Worm (Caenorhabditis elegans) whole organism, L1 larva: ENCODE data around the gene C02F4.4.
A peak's percentile ranks its signal among the peaks of the same experiment; 100 is the strongest.

ENCODE experiments used
- C16A3.4 ChIP-seq: fragments of 150-350 bp; optimal IDR thresholded peaks from 2 replicates; lab custom pipeline; 2014; ENCODE audit warnings: missing biosample characterization, missing genetic modification characterization
- C34B4.2 ChIP-seq: sonication (generic microtip); optimal IDR thresholded peaks from 2 replicates; lab custom pipeline; 2017; ENCODE audit warnings: mild to moderate bottlenecking, missing genetic modification characterization, missing compliant biosample characterization
- F16B12.6 ChIP-seq: fragments of 150-350 bp; optimal IDR thresholded peaks from 2 replicates; lab custom pipeline; 2014; ENCODE audit warnings: missing biosample characterization, missing genetic modification characterization
- aha-1 ChIP-seq: fragments of 150-350 bp; optimal IDR thresholded peaks from 2 replicates; lab custom pipeline; 2014; ENCODE audit warnings: missing biosample characterization, missing genetic modification characterization
- ama-1 ChIP-seq: fragments of 150-350 bp; optimal IDR thresholded peaks from 2 replicates; lab custom pipeline; 2014
- ceh-8 ChIP-seq: fragments of 200-800 bp; sonication (Bioruptor generic); optimal IDR thresholded peaks from 2 replicates; lab custom pipeline; 2018; ENCODE audit warnings: mild to moderate bottlenecking, missing genetic modification characterization, moderate library complexity, missing compliant biosample characterization
- ceh-82 ChIP-seq, 3 experiments: fragments of 150-350 bp in 1 of 3; sonication (generic microtip) in 2 of 3; optimal IDR thresholded peaks; 2 replicates each; lab custom pipeline; 2014 to 2017; ENCODE audit warnings: missing biosample characterization in 3 of 3, missing genetic modification characterization in 3 of 3
- ces-1 ChIP-seq: fragments of 150-350 bp; optimal IDR thresholded peaks from 2 replicates; lab custom pipeline; 2014; ENCODE audit warnings: missing biosample characterization, missing genetic modification reagents, missing genetic modification characterization
- dsc-1 ChIP-seq: sonication (generic microtip); optimal IDR thresholded peaks from 2 replicates; lab custom pipeline; 2016; ENCODE audit warnings: mild to moderate bottlenecking, missing genetic modification characterization, missing compliant biosample characterization
- efl-1 ChIP-seq, 4 experiments: fragments of 150-350 bp; optimal IDR thresholded peaks in 3 of 4; peaks in 1 of 4; 1 replicate in 1 of 4; 2 replicates in 3 of 4; lab custom pipeline; 2014; ENCODE audit warnings: missing biosample characterization in 2 of 4, missing genetic modification characterization in 2 of 4, missing genetic modification reagents in 2 of 4
- efl-3 ChIP-seq: fragments of 200-800 bp; sonication (Bioruptor generic); optimal IDR thresholded peaks from 2 replicates; lab custom pipeline; 2018; ENCODE audit warnings: mild to moderate bottlenecking, missing genetic modification characterization, missing compliant biosample characterization
- egl-13 ChIP-seq: sonication (generic microtip); optimal IDR thresholded peaks from 2 replicates; lab custom pipeline; 2016; ENCODE audit warnings: missing genotype, missing genetic modification reagents, missing genetic modification characterization, missing compliant biosample characterization
- elt-2 ChIP-seq: sonication (generic microtip); optimal IDR thresholded peaks from 2 replicates; lab custom pipeline; 2016; ENCODE audit warnings: missing genetic modification characterization, mild to moderate bottlenecking, inconsistent platforms, missing compliant biosample characterization, missing genetic modification reagents
- ets-5 ChIP-seq: fragments of 200-800 bp; sonication (Bioruptor generic); IDR thresholded peaks from 2 replicates; pipeline ENCODE4 v1.3.6; 2022; ENCODE audit warnings: missing genetic modification characterization, missing compliant biosample characterization
- fkh-10 ChIP-seq: sonication (generic microtip); optimal IDR thresholded peaks from 2 replicates; lab custom pipeline; 2017; ENCODE audit warnings: missing biosample characterization, missing genetic modification reagents, missing genetic modification characterization
- fkh-4 ChIP-seq: sonication (generic microtip); optimal IDR thresholded peaks from 2 replicates; lab custom pipeline; 2016; ENCODE audit warnings: missing compliant biosample characterization, missing genetic modification characterization, borderline replicate concordance
- fkh-8 ChIP-seq: sonication (generic microtip); optimal IDR thresholded peaks from 2 replicates; lab custom pipeline; 2016; ENCODE audit warnings: mild to moderate bottlenecking, missing genetic modification characterization, missing compliant biosample characterization
- fos-1 ChIP-seq: fragments of 150-350 bp; optimal IDR thresholded peaks from 2 replicates; lab custom pipeline; 2014; ENCODE audit warnings: missing biosample characterization, missing genetic modification characterization
- grh-1 ChIP-seq: fragments of 200-800 bp; sonication (Bioruptor generic); IDR thresholded peaks from 2 replicates; pipeline ENCODE4 v1.3.6; 2022; ENCODE audit warnings: missing genetic modification reagents, missing genetic modification characterization, missing compliant biosample characterization
- hlh-4 ChIP-seq: sonication (generic microtip); optimal IDR thresholded peaks from 2 replicates; lab custom pipeline; 2016; ENCODE audit warnings: mild to moderate bottlenecking, missing genetic modification characterization, missing compliant biosample characterization
- hpl-2 ChIP-seq: fragments of 150-350 bp; optimal IDR thresholded peaks from 2 replicates; lab custom pipeline; 2014; ENCODE audit warnings: missing biosample characterization, missing genetic modification reagents, missing genetic modification characterization
- irx-1 ChIP-seq: sonication (generic microtip); optimal IDR thresholded peaks from 2 replicates; lab custom pipeline; 2016; ENCODE audit warnings: missing genetic modification characterization, missing compliant biosample characterization
- lin-13 ChIP-seq: fragments of 150-350 bp; optimal IDR thresholded peaks from 2 replicates; lab custom pipeline; 2014; ENCODE audit warnings: missing biosample characterization, missing genetic modification reagents, missing genetic modification characterization
- lin-14 ChIP-seq: fragments of 200-800 bp; sonication (Bioruptor generic); optimal IDR thresholded peaks from 2 replicates; lab custom pipeline; 2018; ENCODE audit warnings: mild to moderate bottlenecking, missing genetic modification characterization, moderate library complexity, missing compliant biosample characterization
- lin-15B ChIP-seq: fragments of 150-350 bp; sonication (generic microtip); optimal IDR thresholded peaks from 3 replicates; lab custom pipeline; 2014; ENCODE audit warnings: missing biosample characterization, missing genetic modification characterization
- lin-39 ChIP-seq: fragments of 150-350 bp; optimal IDR thresholded peaks from 2 replicates; lab custom pipeline; 2014; ENCODE audit warnings: missing biosample characterization, missing genetic modification reagents, missing genetic modification characterization
- lir-3 ChIP-seq: sonication (generic microtip); optimal IDR thresholded peaks from 2 replicates; lab custom pipeline; 2016; ENCODE audit warnings: mild to moderate bottlenecking, missing genetic modification characterization, moderate library complexity, missing compliant biosample characterization; ENCODE audit not compliant: poor library complexity
- lsy-2 ChIP-seq, 2 experiments: fragments of 150-350 bp; optimal IDR thresholded peaks; 2 replicates each; lab custom pipeline; 2014; ENCODE audit warnings: missing biosample characterization in 2 of 2, missing genetic modification characterization in 2 of 2
- mef-2 ChIP-seq: fragments of 150-350 bp; optimal IDR thresholded peaks from 2 replicates; lab custom pipeline; 2014; ENCODE audit warnings: missing biosample characterization, missing genetic modification characterization
- nhr-20 ChIP-seq: sonication (generic microtip); optimal IDR thresholded peaks from 2 replicates; lab custom pipeline; 2016; ENCODE audit warnings: mild to moderate bottlenecking, missing genetic modification characterization, missing compliant biosample characterization
- nhr-47 ChIP-seq: sonication (generic microtip); optimal IDR thresholded peaks from 2 replicates; lab custom pipeline; 2016; ENCODE audit warnings: mild to moderate bottlenecking, missing genetic modification characterization, moderate library complexity, missing compliant biosample characterization
- nhr-71 ChIP-seq: sonication (generic microtip); optimal IDR thresholded peaks from 2 replicates; lab custom pipeline; 2016; ENCODE audit warnings: mild to moderate bottlenecking, missing genetic modification characterization, moderate library complexity, missing compliant biosample characterization
- nhr-76 ChIP-seq: sonication (generic microtip); optimal IDR thresholded peaks from 2 replicates; lab custom pipeline; 2017; ENCODE audit warnings: missing biosample characterization, missing genetic modification characterization
- nhr-77 ChIP-seq: fragments of 150-350 bp; optimal IDR thresholded peaks from 2 replicates; lab custom pipeline; 2014; ENCODE audit warnings: missing biosample characterization, missing genetic modification characterization
- nhr-84 ChIP-seq: sonication (generic microtip); optimal IDR thresholded peaks from 2 replicates; lab custom pipeline; 2017; ENCODE audit warnings: missing biosample characterization, missing genetic modification characterization
- nhr-90 ChIP-seq: sonication (generic microtip); optimal IDR thresholded peaks from 2 replicates; lab custom pipeline; 2016; ENCODE audit warnings: mild to moderate bottlenecking, missing genetic modification characterization, missing compliant biosample characterization; ENCODE audit not compliant: poor library complexity
- pax-3 ChIP-seq: fragments of 200-800 bp; sonication (Bioruptor generic); optimal IDR thresholded peaks from 2 replicates; lab custom pipeline; 2018; ENCODE audit warnings: mild to moderate bottlenecking, missing genetic modification characterization, moderate library complexity, missing compliant biosample characterization
- rnt-1 ChIP-seq: sonication (generic microtip); optimal IDR thresholded peaks from 2 replicates; lab custom pipeline; 2016; ENCODE audit warnings: mild to moderate bottlenecking, missing genetic modification characterization, moderate library complexity, missing compliant biosample characterization
- snu-23 ChIP-seq: sonication (generic microtip); optimal IDR thresholded peaks from 2 replicates; lab custom pipeline; 2016; ENCODE audit warnings: missing genetic modification characterization, missing compliant biosample characterization
- sup-37 ChIP-seq: fragments of 200-800 bp; sonication (Bioruptor generic); optimal IDR thresholded peaks from 2 replicates; lab custom pipeline; 2018; ENCODE audit warnings: mild to moderate bottlenecking, missing genetic modification characterization, missing compliant biosample characterization
- swsn-7 ChIP-seq: sonication (generic microtip); optimal IDR thresholded peaks from 2 replicates; lab custom pipeline; 2016; ENCODE audit warnings: missing genetic modification characterization, missing compliant biosample characterization
- tbx-2 ChIP-seq: sonication (generic microtip); optimal IDR thresholded peaks from 2 replicates; lab custom pipeline; 2016; ENCODE audit warnings: missing genetic modification characterization, missing compliant biosample characterization
- tlp-1 ChIP-seq: fragments of 150-350 bp; optimal IDR thresholded peaks from 2 replicates; lab custom pipeline; 2014; ENCODE audit warnings: missing biosample characterization, missing genetic modification characterization
- unc-86 ChIP-seq: sonication (generic microtip); optimal IDR thresholded peaks from 2 replicates; lab custom pipeline; 2016; ENCODE audit warnings: missing genetic modification characterization, missing compliant biosample characterization
- xbp-1 ChIP-seq: sonication (generic microtip); optimal IDR thresholded peaks from 2 replicates; lab custom pipeline; 2016; ENCODE audit warnings: missing genetic modification characterization, missing compliant biosample characterization
- ztf-11 ChIP-seq, 2 experiments: sonication (generic microtip); optimal IDR thresholded peaks; 2 replicates each; lab custom pipeline; 2016 to 2017; ENCODE audit warnings: missing genetic modification characterization in 2 of 2, missing biosample characterization in 1 of 2, missing compliant biosample characterization in 1 of 2

The C02F4.4 gene

DNA sequence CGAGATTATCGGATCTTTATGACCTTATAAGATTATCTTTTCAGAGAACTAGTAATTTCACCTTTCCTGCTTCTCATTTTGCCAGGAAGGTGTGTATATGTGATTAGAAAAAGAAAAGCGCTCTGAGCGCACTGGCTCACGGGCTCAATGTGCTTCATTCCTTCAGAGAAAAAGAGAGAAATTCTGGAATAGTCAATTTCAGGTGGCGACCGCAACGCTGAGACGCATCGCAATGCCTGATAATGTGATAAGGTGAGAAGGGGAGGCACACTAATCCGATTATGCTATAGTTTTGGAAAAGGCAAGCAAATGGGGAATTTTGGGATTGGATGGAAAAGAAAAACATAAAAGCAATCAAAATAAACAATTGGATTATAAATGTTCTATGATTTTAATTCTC is 9.0 kb downstream of the C02F4.4 start (continued):
- no peak for TF ChIP-seq elt-2 (tag; lab: Kevin White, UChicago)
- TF ChIP-seq xbp-1 (tag; lab: Kevin White, UChicago): no peak
- no peak for TF ChIP-seq nhr-77 (tag; lab: Kevin White, UChicago)
- TF ChIP-seq lin-39 (tag; lab: Kevin White, UChicago): no peak
- TF ChIP-seq egl-13: peak; percentile 52
- TF ChIP-seq lin-14 (GFP tag; lab: Kevin White, UChicago): no peak
- TF ChIP-seq dsc-1: peak; percentile 85
- no peak for TF ChIP-seq efl-1 (optimal IDR thresholded peaks at IDR 0.05; lab: Kevin White, UChicago)
- TF ChIP-seq efl-1 (GFP tag; optimal IDR thresholded peaks at IDR 0.05 in 1 of 2; lab: Kevin White, UChicago): no peak
- TF ChIP-seq C16A3.4 (tag; lab: Kevin White, UChicago): no peak

DNA sequence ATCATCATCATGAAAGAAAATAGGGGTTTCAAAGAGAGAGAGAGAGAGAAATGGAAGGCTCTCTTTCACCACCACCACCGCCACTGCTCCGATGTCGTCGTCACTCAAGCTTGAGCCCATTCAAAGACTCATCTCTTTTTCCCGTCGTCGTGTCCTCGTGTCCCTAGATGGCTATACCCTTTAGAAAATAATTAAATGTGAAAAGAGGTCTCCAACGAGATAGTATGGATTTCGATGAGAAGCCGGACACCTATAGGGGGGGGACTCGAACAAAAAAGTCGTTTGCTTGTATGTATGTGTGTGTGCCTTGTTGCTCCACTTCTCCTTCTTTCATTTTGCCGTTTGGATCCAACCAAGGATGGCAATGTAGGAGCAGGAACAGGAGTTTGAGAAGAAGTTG is 10.0 kb downstream of the C02F4.4 start:
- TF ChIP-seq unc-86 (tag; lab: Kevin White, UChicago) (peak; percentile 42), fkh-10 (GFP tag; lab: Kevin White, UChicago) (peak; percentile 26), swsn-7 (peak; percentile 6), tbx-2 (tag; lab: Kevin White, UChicago) (peak; percentile 45), lin-14 (GFP tag; lab: Kevin White, UChicago) (peak; percentile 69), nhr-77 (tag; lab: Kevin White, UChicago) (no peak), lsy-2 (tag; optimal IDR thresholded peaks at IDR 0.05; lab: Kevin White, UChicago) (peak in 1 of 2 experiments; percentile 7), ets-5 (no peak), nhr-84 (tag; lab: Kevin White, UChicago) (no peak), ceh-82 (tag; optimal IDR thresholded peaks at IDR 0.05; lab: Kevin White, UChicago) (peak in 1 of 3 experiments; percentile 23), sup-37 (GFP tag; lab: Kevin White, UChicago) (no peak), nhr-20 (tag; lab: Kevin White, UChicago) (no peak), nhr-71 (tag; lab: Kevin White, UChicago) (peak; percentile 10), xbp-1 (tag; lab: Kevin White, UChicago) (no peak), irx-1 (tag; lab: Kevin White, UChicago) (no peak), elt-2 (tag; lab: Kevin White, UChicago) (no peak), F16B12.6 (tag; lab: Kevin White, UChicago) (no peak), fkh-8 (tag; lab: Kevin White, UChicago) (no peak), egl-13 (no peak), nhr-90 (no peak), pax-3 (peak; percentile 31), snu-23 (GFP tag; lab: Kevin White, UChicago) (peak; percentile 13), ztf-11 (tag; optimal IDR thresholded peaks at IDR 0.05; lab: Kevin White, UChicago) (peak in 1 of 2 experiments; percentile 26), hlh-4 (no peak), ces-1 (GFP tag; lab: Kevin White, UChicago) (no peak), lin-15B (tag; lab: Kevin White, UChicago) (no peak), efl-3 (GFP tag; lab: Kevin White, UChicago) (no peak), nhr-76 (tag; lab: Kevin White, UChicago) (no peak), aha-1 (tag; lab: Kevin White, UChicago) (no peak), nhr-47 (peak; percentile 12)

DNA sequence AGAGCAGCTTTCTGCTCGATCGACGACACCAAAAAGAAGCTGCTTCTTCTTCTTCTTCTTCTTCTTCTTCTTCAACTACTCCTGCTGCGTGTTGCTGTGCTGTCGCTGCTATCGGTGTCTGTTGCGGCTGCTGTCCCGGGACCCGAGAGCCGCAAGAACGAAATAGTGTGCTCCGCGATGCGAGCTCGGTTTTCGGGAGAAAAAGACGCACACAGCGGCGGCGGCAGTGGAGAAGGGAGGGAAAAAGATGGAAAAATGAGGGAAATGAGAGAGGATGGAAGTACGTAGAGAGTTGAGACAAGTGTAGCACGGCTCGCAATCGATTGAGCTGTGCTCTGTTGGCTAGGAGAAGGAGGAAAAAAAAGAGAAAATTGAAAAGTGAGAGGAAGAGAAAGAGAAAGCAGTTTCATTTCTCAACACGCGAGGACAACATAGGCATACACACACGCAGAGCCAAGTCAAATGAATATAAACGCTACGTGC is 11.2 kb downstream of the C02F4.4 start:
- peak; percentile 73 for TF ChIP-seq unc-86 (tag; lab: Kevin White, UChicago)
- no peak for TF ChIP-seq hpl-2 (GFP tag; lab: Kevin White, UChicago)
- TF ChIP-seq mef-2 (tag; lab: Kevin White, UChicago): peak; percentile 60
- TF ChIP-seq fkh-4 (tag; lab: Kevin White, UChicago): no peak
- TF ChIP-seq ceh-82 (tag; optimal IDR thresholded peaks at IDR 0.05; lab: Kevin White, UChicago): peak in 2 of 3 experiments; percentile 18 to 74
- TF ChIP-seq lin-14 (GFP tag; lab: Kevin White, UChicago): peak; percentile 94
- peak; percentile 40 for TF ChIP-seq xbp-1 (tag; lab: Kevin White, UChicago)
- peak; percentile 14 for TF ChIP-seq lir-3 (tag; lab: Kevin White, UChicago)
- no peak for TF ChIP-seq nhr-84 (tag; lab: Kevin White, UChicago)
- peak; percentile 32 for TF ChIP-seq ceh-8 (GFP tag; lab: Kevin White, UChicago)
- peak; percentile 76 for TF ChIP-seq snu-23 (GFP tag; lab: Kevin White, UChicago)
- TF ChIP-seq lsy-2 (tag; optimal IDR thresholded peaks at IDR 0.05; lab: Kevin White, UChicago): peak; percentile 11 to 65
- TF ChIP-seq ama-1: peak; percentile 25
- TF ChIP-seq elt-2 (tag; lab: Kevin White, UChicago): no peak
- peak; percentile 41 to 44 for TF ChIP-seq efl-1 (optimal IDR thresholded peaks at IDR 0.05; lab: Kevin White, UChicago)
- TF ChIP-seq efl-1 (GFP tag; optimal IDR thresholded peaks at IDR 0.05 in 1 of 2; lab: Kevin White, UChicago): peak; percentile 12 to 23
- peak; percentile 35 for TF ChIP-seq rnt-1 (tag; lab: Kevin White, UChicago)
- no peak for TF ChIP-seq grh-1 (GFP tag; lab: Robert Waterston, UW)
- peak; percentile 36 for TF ChIP-seq irx-1 (tag; lab: Kevin White, UChicago)
- TF ChIP-seq hlh-4: no peak
- TF ChIP-seq lin-13: peak; percentile 33
- peak; percentile 59 for TF ChIP-seq fos-1 (tag; lab: Kevin White, UChicago)
- no peak for TF ChIP-seq tlp-1 (tag; lab: Kevin White, UChicago)
- no peak for TF ChIP-seq C34B4.2 (tag; lab: Kevin White, UChicago)
- TF ChIP-seq fkh-10 (GFP tag; lab: Kevin White, UChicago): peak; percentile 95
- no peak for TF ChIP-seq lin-15B (tag; lab: Kevin White, UChicago)
